Worm (Caenorhabditis elegans) whole organism, L2 larva: ENCODE measurements around the gene C45H4.14.

Experiments
- C34F6.9 ChIP-seq: fragments of 150-350 bp; optimal IDR thresholded peaks from 2 replicates; lab custom pipeline; 2014; ENCODE audit warnings: missing biosample characterization, missing genetic modification characterization
- R02D3.7 ChIP-seq: fragments of 150-350 bp; optimal IDR thresholded peaks from 2 replicates; lab custom pipeline; 2014; ENCODE audit warnings: missing biosample characterization, missing genetic modification characterization
- Y55F3AM.14 ChIP-seq: fragments of 200-800 bp; sonication (Bioruptor generic); optimal IDR thresholded peaks from 2 replicates; lab custom pipeline; 2018; ENCODE audit warnings: mild to moderate bottlenecking, missing genetic modification characterization, missing compliant biosample characterization
- ZK546.5 ChIP-seq: sonication (generic microtip); optimal IDR thresholded peaks from 2 replicates; lab custom pipeline; 2017; ENCODE audit warnings: missing biosample characterization, missing genetic modification characterization
- alr-1 ChIP-seq: fragments of 150-350 bp; optimal IDR thresholded peaks from 2 replicates; lab custom pipeline; 2014; ENCODE audit warnings: missing biosample characterization, missing genetic modification characterization
- ama-1 ChIP-seq: fragments of 150-350 bp; optimal IDR thresholded peaks from 2 replicates; lab custom pipeline; 2018; ENCODE audit warnings: inconsistent platforms
- blmp-1 ChIP-seq: sonication (generic microtip); optimal IDR thresholded peaks from 2 replicates; lab custom pipeline; 2017; ENCODE audit warnings: missing genetic modification characterization, mild to moderate bottlenecking, missing compliant biosample characterization, antibody characterized with exemption, moderate library complexity; ENCODE audit not compliant: insufficient read depth
- ceh-16 ChIP-seq: fragments of 150-350 bp; optimal IDR thresholded peaks from 2 replicates; lab custom pipeline; 2014; ENCODE audit warnings: missing biosample characterization, missing genetic modification characterization
- crh-2 ChIP-seq: sonication (generic microtip); optimal IDR thresholded peaks from 2 replicates; lab custom pipeline; 2017; ENCODE audit warnings: missing biosample characterization, missing genetic modification characterization
- dmd-4 ChIP-seq: sonication (generic microtip); optimal IDR thresholded peaks from 2 replicates; lab custom pipeline; 2017; ENCODE audit warnings: missing biosample characterization, missing genetic modification characterization
- egl-27 ChIP-seq: sonication (generic microtip); optimal IDR thresholded peaks from 3 replicates; lab custom pipeline; 2017; ENCODE audit warnings: missing biosample characterization, missing genetic modification reagents, missing genetic modification characterization
- elt-1 ChIP-seq: fragments of 150-350 bp; optimal IDR thresholded peaks from 2 replicates; lab custom pipeline; 2014; ENCODE audit warnings: missing biosample characterization, missing genetic modification characterization
- elt-3 ChIP-seq: sonication (generic microtip); optimal IDR thresholded peaks from 2 replicates; lab custom pipeline; 2017; ENCODE audit warnings: missing biosample characterization, missing genetic modification characterization
- fos-1 ChIP-seq: fragments of 150-350 bp; optimal IDR thresholded peaks from 2 replicates; lab custom pipeline; 2014; ENCODE audit warnings: missing biosample characterization, missing genetic modification characterization
- gmeb-1 ChIP-seq: fragments of 150-350 bp; optimal IDR thresholded peaks from 2 replicates; lab custom pipeline; 2014; ENCODE audit warnings: missing biosample characterization, missing genetic modification characterization
- lsy-2 ChIP-seq, 2 experiments: fragments of 150-350 bp in 1 of 2; sonication (generic microtip) in 1 of 2; optimal IDR thresholded peaks; 2 replicates each; lab custom pipeline; 2014 to 2017; ENCODE audit warnings: missing biosample characterization in 2 of 2, missing genetic modification characterization in 2 of 2
- mab-5 ChIP-seq: fragments of 150-350 bp; optimal IDR thresholded peaks from 2 replicates; lab custom pipeline; 2014; ENCODE audit warnings: missing biosample characterization, missing genetic modification characterization
- mbf-1 ChIP-seq: sonication (generic microtip); optimal IDR thresholded peaks from 2 replicates; lab custom pipeline; 2017; ENCODE audit warnings: missing biosample characterization, missing genetic modification characterization
- nhr-12 ChIP-seq: fragments of 150-350 bp; optimal IDR thresholded peaks from 2 replicates; lab custom pipeline; 2014; ENCODE audit warnings: missing biosample characterization, missing genetic modification characterization
- nhr-129 ChIP-seq: fragments of 150-350 bp; optimal IDR thresholded peaks from 2 replicates; lab custom pipeline; 2014; ENCODE audit warnings: missing biosample characterization, missing genetic modification characterization
- nhr-21 ChIP-seq: fragments of 150-350 bp; optimal IDR thresholded peaks from 2 replicates; lab custom pipeline; 2014; ENCODE audit warnings: missing biosample characterization, missing genetic modification characterization
- nhr-23 ChIP-seq: fragments of 150-350 bp; optimal IDR thresholded peaks from 2 replicates; lab custom pipeline; 2014; ENCODE audit warnings: missing biosample characterization, missing genetic modification reagents, missing genetic modification characterization
- nhr-237 ChIP-seq: fragments of 150-350 bp; optimal IDR thresholded peaks from 2 replicates; lab custom pipeline; 2014; ENCODE audit warnings: missing biosample characterization, missing genetic modification characterization
- nhr-25 ChIP-seq: fragments of 150-350 bp; sonication (generic microtip); optimal IDR thresholded peaks from 3 replicates; lab custom pipeline; 2014; ENCODE audit warnings: missing biosample characterization, missing genetic modification characterization
- peb-1 ChIP-seq: fragments of 150-350 bp; optimal IDR thresholded peaks from 2 replicates; lab custom pipeline; 2014; ENCODE audit warnings: missing biosample characterization, missing genetic modification characterization
- skn-1 ChIP-seq: sonication (generic microtip); optimal IDR thresholded peaks from 2 replicates; lab custom pipeline; 2017; ENCODE audit warnings: missing biosample characterization, missing genetic modification characterization
- sma-3 ChIP-seq: sonication (generic microtip); optimal IDR thresholded peaks from 2 replicates; lab custom pipeline; 2016; ENCODE audit warnings: missing genetic modification reagents, missing genetic modification characterization, missing compliant biosample characterization
- sma-9 ChIP-seq, 2 experiments: fragments of 150-350 bp in 1 of 2; sonication (generic microtip) in 1 of 2; optimal IDR thresholded peaks; 2 replicates each; lab custom pipeline; 2014 to 2016; ENCODE audit warnings: missing genetic modification characterization in 2 of 2, mild to moderate bottlenecking in 1 of 2, missing biosample characterization in 1 of 2, missing compliant biosample characterization in 1 of 2, missing genetic modification reagents in 1 of 2, moderate library complexity in 1 of 2
- snpc-4 ChIP-seq: fragments of 150-350 bp; optimal IDR thresholded peaks from 2 replicates; lab custom pipeline; 2014; ENCODE audit warnings: missing biosample characterization, missing genetic modification characterization
- unc-39 ChIP-seq: fragments of 150-350 bp; optimal IDR thresholded peaks from 2 replicates; lab custom pipeline; 2014; ENCODE audit warnings: missing biosample characterization, missing genetic modification characterization
- unc-55 ChIP-seq: fragments of 150-350 bp; sonication (generic microtip); optimal IDR thresholded peaks from 3 replicates; lab custom pipeline; 2014; ENCODE audit warnings: missing biosample characterization, missing genetic modification reagents, missing genetic modification characterization
- unc-62 ChIP-seq: fragments of 150-350 bp; optimal IDR thresholded peaks from 2 replicates; lab custom pipeline; 2014; ENCODE audit warnings: missing biosample characterization, missing genetic modification reagents, missing genetic modification characterization
- zag-1 ChIP-seq: fragments of 150-350 bp; optimal IDR thresholded peaks from 2 replicates; lab custom pipeline; 2014; ENCODE audit warnings: missing biosample characterization, missing genetic modification characterization
- ztf-1 ChIP-seq: fragments of 200-800 bp; sonication (Bioruptor generic); conservative IDR thresholded peaks from 2 replicates; pipeline ENCODE4 v1.3.6; 2022; ENCODE audit warnings: missing genetic modification characterization, missing compliant biosample characterization
- ztf-11 ChIP-seq: sonication (generic microtip); optimal IDR thresholded peaks from 2 replicates; lab custom pipeline; 2017; ENCODE audit warnings: missing biosample characterization, missing genetic modification characterization
- ztf-4 ChIP-seq: fragments of 150-350 bp; optimal IDR thresholded peaks from 2 replicates; lab custom pipeline; 2014; ENCODE audit warnings: missing biosample characterization, missing genetic modification characterization

C45H4.14 gene

DNA sequence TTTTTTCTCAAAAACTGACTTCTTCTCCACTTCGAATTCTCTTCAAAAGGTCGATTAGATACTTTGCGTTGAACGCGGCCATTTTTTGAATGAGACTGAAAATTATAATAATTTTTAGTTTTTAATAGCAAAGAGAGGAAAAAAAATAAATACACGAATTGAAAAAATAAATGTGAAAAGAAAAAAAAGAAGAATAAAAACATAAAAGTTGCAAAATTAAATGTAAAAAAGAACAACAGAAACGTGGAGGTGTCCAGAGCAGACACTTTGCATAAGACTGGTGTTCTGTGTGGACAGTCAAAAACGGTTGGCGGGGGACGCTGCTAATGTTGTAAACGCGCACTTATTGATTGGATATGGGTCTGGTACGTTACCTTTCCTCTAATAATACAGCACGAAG, at the start of gene C45H4.14:
Gene C45H4.14 (minus strand): TSS at position 101 of the 400 bp plus-strand sequence.
- no peak for TF ChIP-seq mab-5
- TF ChIP-seq snpc-4, result no peak
- no peak for TF ChIP-seq lsy-2 (tag; optimal IDR thresholded peaks at IDR 0.05; lab: Kevin White, UChicago)
- no peak for TF ChIP-seq sma-3
- no peak for TF ChIP-seq elt-3 (tag; lab: Kevin White, UChicago)
- TF ChIP-seq alr-1 (tag; lab: Kevin White, UChicago), result no peak
- TF ChIP-seq ama-1 (lab: Kevin White, UChicago), result no peak
- no peak for TF ChIP-seq nhr-237 (tag; lab: Kevin White, UChicago)
- no peak for TF ChIP-seq sma-9 (GFP tag; optimal IDR thresholded peaks at IDR 0.05; lab: Kevin White, UChicago)
- no peak for TF ChIP-seq sma-9 (tag; optimal IDR thresholded peaks at IDR 0.05; lab: Kevin White, UChicago)
- TF ChIP-seq unc-55 (GFP tag; lab: Kevin White, UChicago), result no peak
- TF ChIP-seq unc-39 (tag; lab: Kevin White, UChicago), result no peak
- no peak for TF ChIP-seq peb-1 (tag; lab: Kevin White, UChicago)
- TF ChIP-seq nhr-23 (tag; lab: Kevin White, UChicago), result no peak
- TF ChIP-seq dmd-4, result no peak
- no peak for TF ChIP-seq ceh-16

ce11 chrV:2207527-2207926, 48.3 kb upstream of the C45H4.14 start:
- TF ChIP-seq ztf-4 (no peak), mbf-1 (tag; lab: Kevin White, UChicago) (no peak), C34F6.9 (tag; lab: Kevin White, UChicago) (no peak), R02D3.7 (tag; lab: Kevin White, UChicago) (no peak), peb-1 (tag; lab: Kevin White, UChicago) (no peak), Y55F3AM.14 (GFP tag; lab: Kevin White, UChicago) (no peak)

DNA sequence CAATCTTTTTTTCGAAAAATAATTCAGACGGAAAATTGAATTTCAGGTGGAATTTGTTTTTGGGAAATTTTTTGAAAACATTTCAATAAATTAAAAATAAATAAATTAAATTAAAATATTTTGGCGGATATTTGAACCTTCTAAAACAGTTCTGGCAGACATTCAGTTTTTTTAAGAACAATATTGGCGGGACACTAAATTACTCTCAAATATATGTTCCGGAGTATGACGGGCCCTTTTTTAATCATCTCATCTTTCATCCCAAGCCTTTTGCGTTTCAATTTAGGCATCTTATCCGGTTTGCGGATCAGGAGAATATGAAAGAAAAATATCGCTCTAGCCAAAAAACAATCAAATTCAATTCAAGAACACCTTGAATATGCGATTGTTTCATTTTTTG, 47.6 kb upstream of the C45H4.14 start, which contains the start of gene svh-11:
Gene svh-11 (plus strand): TSS at position 301 of the 400 bp plus-strand sequence.
- TF ChIP-seq crh-2 (tag; lab: Kevin White, UChicago), result no peak
- TF ChIP-seq egl-27 (tag; lab: Kevin White, UChicago), result no peak
- TF ChIP-seq blmp-1 (tag; lab: Kevin White, UChicago), result no peak
- TF ChIP-seq zag-1 (tag; lab: Kevin White, UChicago), result no peak
- TF ChIP-seq, all 48 proteins: peak for 0

ce11 chrV:2206181-2206580, 47.0 kb upstream of the C45H4.14 start, which contains the start of gene srt-40:
TSS of gene srt-40 (minus strand) at chrV:2206281.
- TF ChIP-seq gmeb-1 (tag; lab: Kevin White, UChicago) (no peak), skn-1 (tag; lab: Kevin White, UChicago) (no peak), elt-1 (tag; lab: Kevin White, UChicago) (no peak), ztf-11 (tag; lab: Kevin White, UChicago) (no peak), mbf-1 (tag; lab: Kevin White, UChicago) (no peak), mab-5 (no peak), ztf-1 (no peak), alr-1 (tag; lab: Kevin White, UChicago) (no peak), unc-62 (GFP tag; lab: Kevin White, UChicago) (no peak), nhr-25 (no peak), blmp-1 (tag; lab: Kevin White, UChicago) (no peak), nhr-12 (tag; lab: Kevin White, UChicago) (no peak), fos-1 (tag; lab: Kevin White, UChicago) (no peak), nhr-23 (tag; lab: Kevin White, UChicago) (no peak), ceh-16 (no peak), R02D3.7 (tag; lab: Kevin White, UChicago) (no peak), nhr-129 (tag; lab: Kevin White, UChicago) (no peak), unc-55 (GFP tag; lab: Kevin White, UChicago) (no peak)

DNA sequence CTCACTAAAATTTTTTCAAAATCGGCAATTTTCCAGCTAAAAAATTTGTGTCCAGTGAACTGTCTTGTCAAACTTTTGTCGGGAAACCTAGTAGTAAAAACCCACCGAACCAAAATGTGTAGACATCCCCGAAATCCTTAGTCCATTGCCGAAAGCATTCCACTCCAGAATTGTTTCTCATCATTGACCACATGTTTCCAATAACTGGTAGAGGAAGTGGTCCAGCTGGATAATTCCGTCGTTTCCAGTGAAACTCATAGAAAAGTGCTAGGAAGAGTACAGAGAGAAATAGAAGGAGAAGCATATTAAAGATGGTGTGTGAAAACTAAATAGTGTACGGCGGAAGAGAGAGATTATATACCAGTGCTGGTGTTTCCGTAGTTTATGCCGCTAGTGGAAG, 44.8 kb upstream of the C45H4.14 start, which contains the start of gene cyp-33C12:
Gene cyp-33C12 (minus strand): TSS at position 321 of the 400 bp plus-strand sequence.
- no peak for TF ChIP-seq peb-1 (tag; lab: Kevin White, UChicago)
- TF ChIP-seq nhr-21, result no peak
- no peak for TF ChIP-seq sma-9 (GFP tag; optimal IDR thresholded peaks at IDR 0.05; lab: Kevin White, UChicago)
- no peak for TF ChIP-seq sma-9 (tag; optimal IDR thresholded peaks at IDR 0.05; lab: Kevin White, UChicago)
- no peak for TF ChIP-seq ztf-11 (tag; lab: Kevin White, UChicago)
- no peak for TF ChIP-seq ZK546.5 (tag; lab: Kevin White, UChicago)
- no peak for TF ChIP-seq skn-1 (tag; lab: Kevin White, UChicago)
- no peak for TF ChIP-seq mbf-1 (tag; lab: Kevin White, UChicago)
- no peak for TF ChIP-seq unc-39 (tag; lab: Kevin White, UChicago)
- TF ChIP-seq mab-5, result no peak
- TF ChIP-seq elt-3 (tag; lab: Kevin White, UChicago), result no peak
- TF ChIP-seq nhr-129 (tag; lab: Kevin White, UChicago), result no peak
- no peak for TF ChIP-seq snpc-4
